Worm (Caenorhabditis elegans) whole organism, L3 larva: ENCODE measurements around the gene phf-31.

Experiments used
- ZK546.5 ChIP-seq: sonication (generic microtip); optimal IDR thresholded peaks from 2 replicates; lab custom pipeline; 2017; ENCODE audit warnings: missing biosample characterization, missing genetic modification characterization
- fos-1 ChIP-seq: fragments of 150-350 bp; optimal IDR thresholded peaks from 2 replicates; lab custom pipeline; 2014; ENCODE audit warnings: missing biosample characterization, missing genetic modification characterization
- mdl-1 ChIP-seq: fragments of 150-350 bp; optimal IDR thresholded peaks from 2 replicates; lab custom pipeline; 2014; ENCODE audit warnings: missing biosample characterization, missing genetic modification characterization

ce11 chrX:10677552-10677951 lies 4.2 kb upstream of the phf-31 start:
- TF ChIP-seq mdl-1 (tag; lab: Kevin White, UChicago) (no peak), fos-1 (tag; lab: Kevin White, UChicago) (no peak), ZK546.5 (tag; lab: Kevin White, UChicago) (no peak)
